Worm (Caenorhabditis elegans) whole organism, L4 larva: ENCODE measurements around the gene nlp-34.

Experiments
- Y5F2A.4 ChIP-seq: fragments of 200-800 bp; sonication (Bioruptor generic); optimal IDR thresholded peaks from 2 replicates; lab custom pipeline; 2018; ENCODE audit warnings: mild to moderate bottlenecking, missing genetic modification characterization, missing compliant biosample characterization
- ZK546.5 ChIP-seq, 2 experiments: sonication (generic microtip); optimal IDR thresholded peaks; 2 replicates each; lab custom pipeline; 2017; ENCODE audit warnings: missing biosample characterization in 2 of 2, missing genetic modification characterization in 2 of 2
- ceh-82 ChIP-seq: sonication (generic microtip); optimal IDR thresholded peaks from 2 replicates; lab custom pipeline; 2017; ENCODE audit warnings: missing biosample characterization, missing genetic modification characterization
- dmd-9 ChIP-seq: fragments of 200-800 bp; sonication (Bioruptor generic); IDR thresholded peaks from 2 replicates; pipeline ENCODE4 v1.3.6; 2022; ENCODE audit warnings: missing genetic modification reagents, missing genetic modification characterization, missing compliant biosample characterization
- dpl-1 ChIP-seq: fragments of 150-350 bp; optimal IDR thresholded peaks from 2 replicates; lab custom pipeline; 2014; ENCODE audit warnings: missing biosample characterization, missing genetic modification reagents, missing genetic modification characterization
- fos-1 ChIP-seq: fragments of 150-350 bp; optimal IDR thresholded peaks from 2 replicates; lab custom pipeline; 2014; ENCODE audit warnings: missing biosample characterization, missing genetic modification characterization
- lin-15B ChIP-seq: fragments of 150-350 bp; sonication (generic microtip); optimal IDR thresholded peaks from 3 replicates; lab custom pipeline; 2014; ENCODE audit warnings: missing biosample characterization, missing genetic modification characterization
- lin-38 ChIP-seq: fragments of 200-800 bp; sonication (Bioruptor generic); IDR thresholded peaks from 2 replicates; pipeline ENCODE4 v1.3.6; 2022; ENCODE audit warnings: missing genetic modification reagents, missing genetic modification characterization, missing compliant biosample characterization
- lir-3 ChIP-seq: sonication (generic microtip); optimal IDR thresholded peaks from 2 replicates; lab custom pipeline; 2016; ENCODE audit warnings: mild to moderate bottlenecking, missing genetic modification characterization, missing compliant biosample characterization
- lsy-2 ChIP-seq, 2 experiments: fragments of 150-350 bp in 1 of 2; sonication (generic microtip) in 1 of 2; optimal IDR thresholded peaks; 2 replicates each; lab custom pipeline; 2014 to 2017; ENCODE audit warnings: missing biosample characterization in 2 of 2, missing genetic modification characterization in 2 of 2
- nhr-41 ChIP-seq: fragments of 200-800 bp; sonication (Bioruptor generic); IDR thresholded peaks from 2 replicates; pipeline ENCODE4 v1.3.6; 2022; ENCODE audit warnings: missing genetic modification reagents, missing genetic modification characterization, missing compliant biosample characterization
- nhr-76 ChIP-seq: fragments of 150-350 bp; optimal IDR thresholded peaks from 2 replicates; lab custom pipeline; 2014; ENCODE audit warnings: missing biosample characterization, missing genetic modification characterization
- pqm-1 ChIP-seq: sonication (generic microtip); optimal IDR thresholded peaks from 2 replicates; lab custom pipeline; 2017; ENCODE audit warnings: missing biosample characterization, missing genetic modification characterization
- ztf-11 ChIP-seq: fragments of 150-350 bp; optimal IDR thresholded peaks from 2 replicates; lab custom pipeline; 2014; ENCODE audit warnings: missing biosample characterization, missing genetic modification characterization

DNA sequence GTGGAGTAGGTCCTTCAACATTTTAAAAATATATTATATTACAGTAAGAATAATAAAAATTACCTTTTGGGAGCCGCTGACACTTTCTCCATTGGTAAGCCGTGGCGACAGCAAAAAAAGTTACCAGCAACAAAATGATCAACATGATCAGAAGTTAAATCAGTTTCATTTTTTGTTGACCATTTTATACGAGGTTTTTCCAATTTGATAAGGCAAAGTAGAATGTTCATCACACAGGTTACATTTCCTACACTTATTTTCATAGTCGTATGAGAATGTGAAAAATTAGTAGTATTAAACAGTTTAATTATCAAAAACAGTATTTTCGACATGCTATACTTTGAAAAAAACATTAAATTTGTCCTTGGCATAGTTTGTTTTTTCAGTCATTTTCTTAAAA is 6.1 kb downstream of the nlp-34 start, which contains the start of gene cyp-34A10:
- no peak for TF ChIP-seq lsy-2 (tag; optimal IDR thresholded peaks at IDR 0.05; lab: Kevin White, UChicago)
- no peak for TF ChIP-seq lir-3 (tag; lab: Kevin White, UChicago)
- no peak for TF ChIP-seq ztf-11 (tag; lab: Kevin White, UChicago)
- no peak for TF ChIP-seq lin-15B (tag; lab: Kevin White, UChicago)
- no peak for TF ChIP-seq nhr-41 (GFP tag; lab: Robert Waterston, UW)
- TF ChIP-seq ZK546.5 (tag; optimal IDR thresholded peaks at IDR 0.05; lab: Kevin White, UChicago), result no peak
- TF ChIP-seq pqm-1 (tag; lab: Kevin White, UChicago), result no peak
- TF ChIP-seq dmd-9, result no peak
- TF ChIP-seq lin-38 (GFP tag; lab: Robert Waterston, UW), result no peak
- no peak for TF ChIP-seq dpl-1 (GFP tag; lab: Kevin White, UChicago)
- TF ChIP-seq ceh-82, result no peak
- no peak for TF ChIP-seq nhr-76 (tag; lab: Kevin White, UChicago)
- no peak for TF ChIP-seq fos-1 (tag; lab: Kevin White, UChicago)
- no peak for TF ChIP-seq Y5F2A.4 (GFP tag; lab: Kevin White, UChicago)
